Worm (Caenorhabditis elegans): ENCODE results near the gene F36A4.3.

DNA sequence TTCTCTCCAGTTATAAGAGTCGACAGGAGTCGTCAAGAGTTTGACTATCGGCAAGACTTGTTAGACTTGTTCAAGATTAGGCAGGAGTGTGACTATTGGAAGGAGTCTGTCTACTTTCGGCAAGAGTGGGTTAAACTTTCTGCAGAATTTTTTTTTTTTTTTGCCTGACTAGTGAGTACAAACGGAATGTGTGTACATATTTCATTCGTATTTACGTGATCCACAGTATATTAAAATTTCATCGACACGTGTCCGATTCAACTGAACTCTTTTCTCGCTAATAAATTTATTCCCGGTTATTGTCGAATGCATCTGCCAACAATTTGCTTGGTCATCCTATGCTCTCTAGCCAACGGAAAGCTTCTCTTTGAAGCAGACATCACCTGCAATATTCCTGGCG lies 2.8 kb downstream of the F36A4.3 start, which contains the start of gene F36A4.1:
- TF ChIP-seq tra-4 (tag; optimal IDR thresholded peaks at IDR 0.05) (no peak), sea-1 (GFP tag; conservative IDR thresholded peaks at IDR 0.05) (no peak), pes-1 (GFP tag; IDR thresholded peaks at IDR 0.05) (no peak), hnd-1 (tag; optimal IDR thresholded peaks at IDR 0.05) (no peak)
